Worm (Caenorhabditis elegans): ENCODE measurements around the gene pqn-53.

The pqn-53 gene

ce11 chrV:12085867-12086634 lies 20.9 kb upstream of the pqn-53 start:
- peak; percentile 67 for TF ChIP-seq hlh-1 (tag; optimal IDR thresholded peaks at IDR 0.05)
- no peak for TF ChIP-seq zip-8 (tag; optimal IDR thresholded peaks at IDR 0.05)

ce11 chrV:12084216-12084615 lies 19.0 kb upstream of the pqn-53 start, which contains the start of gene R07B7.8:
TSS of gene R07B7.8 (minus strand) at chrV:12084316.
- no peak for TF ChIP-seq ztf-11 (tag; optimal IDR thresholded peaks at IDR 0.05)
- no peak for TF ChIP-seq hlh-1 (tag; optimal IDR thresholded peaks at IDR 0.05)
- TF ChIP-seq elt-1 (tag; optimal IDR thresholded peaks at IDR 0.05; ENCODE audit: borderline replicate concordance, insufficient read depth): no peak
- TF ChIP-seq snpc-4 (tag; optimal IDR thresholded peaks at IDR 0.05): no peak
- TF ChIP-seq tbx-8 (GFP tag; optimal IDR thresholded peaks at IDR 0.05): no peak
- TF ChIP-seq nhr-12 (tag; optimal IDR thresholded peaks at IDR 0.05): no peak
- TF ChIP-seq cnd-1 (tag; optimal IDR thresholded peaks at IDR 0.05): no peak
- TF ChIP-seq sptf-1 (tag; optimal IDR thresholded peaks at IDR 0.05): no peak
- no peak for TF ChIP-seq nhr-76 (tag; optimal IDR thresholded peaks at IDR 0.05)
- no peak for TF ChIP-seq M03D4.4 (tag; optimal IDR thresholded peaks at IDR 0.05)
- no peak for TF ChIP-seq ces-1 (GFP tag; optimal IDR thresholded peaks at IDR 0.05)
- TF ChIP-seq ham-2 (GFP tag; optimal IDR thresholded peaks at IDR 0.05): no peak
- TF ChIP-seq ceh-39 (tag; optimal IDR thresholded peaks at IDR 0.05): no peak

ce11 chrV:12082932-12083331 lies 17.7 kb upstream of the pqn-53 start, which contains the start of gene R07B7.10:
TSS of gene R07B7.10 (plus strand) at chrV:12083216.
- TF ChIP-seq lin-32 (GFP tag; optimal IDR thresholded peaks at IDR 0.05) (no peak), sptf-1 (tag; optimal IDR thresholded peaks at IDR 0.05) (no peak), tbx-8 (GFP tag; optimal IDR thresholded peaks at IDR 0.05) (no peak), nhr-28 (tag; optimal IDR thresholded peaks at IDR 0.05) (no peak), nhr-237 (tag; optimal IDR thresholded peaks at IDR 0.05) (no peak)

- TF ChIP-seq ceh-83 (GFP tag; optimal IDR thresholded peaks at IDR 0.05): no peak
- TF ChIP-seq bed-3 (GFP tag; optimal IDR thresholded peaks at IDR 0.05): no peak
- TF ChIP-seq nhr-2 (tag; optimal IDR thresholded peaks at IDR 0.05): no peak
These were observed 15.1 kb upstream of the pqn-53 start, which contains the start of gene R07B7.9 for ce11 chrV:12080274-12080673. TSS of gene R07B7.9 (minus strand) at chrV:12080374.

ce11 chrV:12075983-12076382 lies 10.8 kb upstream of the pqn-53 start:
- TF ChIP-seq unc-39 (tag; optimal IDR thresholded peaks at IDR 0.05): no peak

- TF ChIP-seq elt-1 (tag; optimal IDR thresholded peaks at IDR 0.05; ENCODE audit: borderline replicate concordance, insufficient read depth) (no peak), mep-1 (tag; optimal IDR thresholded peaks at IDR 0.05) (no peak), unc-39 (tag; optimal IDR thresholded peaks at IDR 0.05) (no peak), flh-1 (GFP tag; optimal IDR thresholded peaks at IDR 0.05) (no peak), ces-1 (GFP tag; optimal IDR thresholded peaks at IDR 0.05) (no peak), nhr-28 (tag; optimal IDR thresholded peaks at IDR 0.05) (no peak), cnd-1 (tag; optimal IDR thresholded peaks at IDR 0.05) (no peak), lsy-2 (tag; optimal IDR thresholded peaks at IDR 0.05) (no peak), unc-62 (GFP tag; optimal IDR thresholded peaks at IDR 0.05) (no peak), blmp-1 (tag; optimal IDR thresholded peaks at IDR 0.05) (no peak), drap-1 (GFP tag; optimal IDR thresholded peaks at IDR 0.05) (no peak), bed-3 (GFP tag; optimal IDR thresholded peaks at IDR 0.05) (no peak), ceh-43 (GFP tag; optimal IDR thresholded peaks at IDR 0.05) (no peak), unc-120 (tag; optimal IDR thresholded peaks at IDR 0.05; ENCODE audit: poor library complexity, severe bottlenecking) (no peak), M03D4.4 (tag; optimal IDR thresholded peaks at IDR 0.05) (no peak)
These were observed 9.7 kb upstream of the pqn-53 start, which contains the start of gene R07B7.6 for ce11 chrV:12074886-12075285. TSS of gene R07B7.6 (minus strand) at chrV:12074986.
